Fruit fly (Drosophila melanogaster) whole organism: ENCODE measurements around the gene CG5412.

Source experiments
- CG8478 ChIP-seq: fragments of >200 bp; optimal IDR thresholded peaks from 2 replicates; lab custom pipeline; 2018; ENCODE audit warnings: inconsistent platforms
- EcR ChIP-seq, 2 experiments: fragments of >200 bp; optimal IDR thresholded peaks; 2 replicates each; lab custom pipeline; 2017; ENCODE audit warnings: missing biosample characterization in 2 of 2, missing genetic modification characterization in 2 of 2, missing genetic modification reagents in 2 of 2
- psq ChIP-seq: fragments of >200 bp; optimal IDR thresholded peaks from 2 replicates; lab custom pipeline; 2017
- usp ChIP-seq: fragments of >200 bp; optimal IDR thresholded peaks from 2 replicates; lab custom pipeline; 2017; ENCODE audit warnings: missing biosample characterization, missing genetic modification characterization, mixed read lengths

DNA sequence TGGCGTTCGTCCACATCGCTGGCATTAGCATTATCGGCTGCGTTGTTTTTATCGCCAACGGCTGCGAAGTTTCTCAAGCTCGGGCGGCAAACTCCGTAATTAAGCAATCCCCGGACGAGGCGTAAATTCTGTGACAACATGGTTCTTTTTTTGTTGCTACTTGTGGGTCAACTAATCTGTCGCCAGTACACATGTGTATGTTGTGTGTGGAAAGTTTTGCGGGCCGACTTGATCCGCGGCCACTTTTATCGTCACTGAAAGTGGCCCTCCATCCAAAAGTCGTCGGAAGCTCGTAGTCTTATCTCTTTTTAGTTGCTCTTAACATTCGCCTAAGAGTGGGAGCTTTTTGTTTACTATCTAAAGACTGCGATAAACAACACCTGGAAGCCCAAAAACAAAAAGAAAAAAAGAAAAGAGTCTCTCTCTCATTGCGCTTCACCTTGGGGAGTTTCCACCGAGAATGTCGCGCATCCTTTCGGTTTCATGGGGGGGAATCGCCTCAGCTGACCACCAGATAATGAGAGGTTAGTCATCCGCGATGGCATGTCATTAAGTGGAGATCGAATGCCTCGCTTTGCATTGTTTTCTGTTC is 12.9 kb upstream of the CG5412 start, which contains the start of gene CG10877:
- TF ChIP-seq CG8478 (lab: Kevin White, UChicago) (no peak), EcR (GFP tag; optimal IDR thresholded peaks at IDR 0.05; lab: Kevin White, UChicago) (no peak), psq (no peak), usp (no peak)
